Fruit fly (Drosophila melanogaster) whole organism, adult: ENCODE results near the gene CG7497.

Source experiments
- CG11617 ChIP-seq: fragments of 200-800 bp; sonication (Bioruptor generic); optimal IDR thresholded peaks from 2 replicates; lab custom pipeline; 2017; ENCODE audit warnings: mild to moderate bottlenecking, missing biosample characterization, missing genetic modification reagents, missing genetic modification characterization
- CG12768 ChIP-seq: fragments of 200-800 bp; sonication (Bioruptor generic); optimal IDR thresholded peaks from 2 replicates; lab custom pipeline; 2017; ENCODE audit warnings: missing biosample characterization, missing genetic modification characterization, mild to moderate bottlenecking, moderate library complexity, missing genetic modification reagents
- CG14711 ChIP-seq: fragments of 200-800 bp; sonication (Bioruptor generic); optimal IDR thresholded peaks from 2 replicates; lab custom pipeline; 2018; ENCODE audit warnings: missing biosample characterization, mild to moderate bottlenecking, missing genetic modification characterization, moderate library complexity
- CG1620 ChIP-seq: fragments of 200-800 bp; sonication (Bioruptor generic); optimal IDR thresholded peaks from 2 replicates; lab custom pipeline; 2016; ENCODE audit warnings: missing biosample characterization, missing genetic modification characterization
- CG33017 ChIP-seq: fragments of 200-800 bp; sonication (Bioruptor generic); optimal IDR thresholded peaks from 2 replicates; lab custom pipeline; 2018; ENCODE audit warnings: missing biosample characterization, mild to moderate bottlenecking, missing genetic modification characterization, moderate library complexity
- CG5204 ChIP-seq: fragments of 200-800 bp; sonication (Bioruptor generic); optimal IDR thresholded peaks from 2 replicates; lab custom pipeline; 2016; ENCODE audit warnings: missing biosample characterization, missing genetic modification characterization
- CG7045 ChIP-seq: fragments of 200-800 bp; sonication (Bioruptor generic); optimal IDR thresholded peaks from 2 replicates; lab custom pipeline; 2017; ENCODE audit warnings: missing biosample characterization, mild to moderate bottlenecking, missing genetic modification characterization
- CG7101 ChIP-seq: fragments of 200-800 bp; sonication (Bioruptor generic); optimal IDR thresholded peaks from 2 replicates; lab custom pipeline; 2018; ENCODE audit warnings: missing biosample characterization, mild to moderate bottlenecking, missing genetic modification characterization, moderate library complexity
- Clk ChIP-seq: fragments of 200-800 bp; sonication (Bioruptor generic); optimal IDR thresholded peaks from 2 replicates; lab custom pipeline; 2017; ENCODE audit warnings: missing biosample characterization, missing genetic modification characterization
- Crg-1 ChIP-seq: fragments of 200-800 bp; sonication (Bioruptor generic); optimal IDR thresholded peaks from 2 replicates; lab custom pipeline; 2016; ENCODE audit warnings: missing biosample characterization, missing genetic modification characterization
- Hr96 ChIP-seq: fragments of 200-800 bp; sonication (Bioruptor generic); optimal IDR thresholded peaks from 2 replicates; lab custom pipeline; 2016; ENCODE audit warnings: missing biosample characterization, missing genetic modification characterization
- Mnt ChIP-seq: fragments of 200-800 bp; sonication (Bioruptor generic); optimal IDR thresholded peaks from 2 replicates; lab custom pipeline; 2016; ENCODE audit warnings: missing biosample characterization, mild to moderate bottlenecking, missing genetic modification characterization
- bab1 ChIP-seq: fragments of 200-800 bp; sonication (Bioruptor generic); optimal IDR thresholded peaks from 3 replicates; lab custom pipeline; 2019; ENCODE audit warnings: missing biosample characterization, mild to moderate bottlenecking, missing genetic modification characterization, moderate library complexity
- cic ChIP-seq: fragments of 200-800 bp; sonication (Bioruptor generic); optimal IDR thresholded peaks from 2 replicates; lab custom pipeline; 2017; ENCODE audit warnings: missing biosample characterization, mild to moderate bottlenecking, missing genetic modification characterization, moderate library complexity
- cnc ChIP-seq, 2 experiments: fragments of >200 bp; optimal IDR thresholded peaks; 2 replicates each; lab custom pipeline; 2017
- kay ChIP-seq: fragments of 200-800 bp; sonication (Bioruptor generic); peaks from one replicate; lab custom pipeline; 2016; ENCODE audit warnings: missing biosample characterization, missing genetic modification characterization, borderline replicate concordance
- ovo ChIP-seq: fragments of 200-800 bp; sonication (Bioruptor generic); optimal IDR thresholded peaks from 2 replicates; lab custom pipeline; 2016; ENCODE audit warnings: missing biosample characterization, missing genetic modification characterization
- pad ChIP-seq: fragments of 200-800 bp; sonication (Bioruptor generic); optimal IDR thresholded peaks from 3 replicates; lab custom pipeline; 2017; ENCODE audit warnings: missing biosample characterization, missing genetic modification characterization, mild to moderate bottlenecking, moderate library complexity, missing genetic modification reagents
- tj ChIP-seq: fragments of 200-800 bp; sonication (Bioruptor generic); optimal IDR thresholded peaks from 3 replicates; lab custom pipeline; 2017; ENCODE audit warnings: missing biosample characterization, mild to moderate bottlenecking, missing genetic modification characterization, moderate library complexity
- toe ChIP-seq: fragments of 200-800 bp; sonication (Bioruptor generic); optimal IDR thresholded peaks from 2 replicates; lab custom pipeline; 2016; ENCODE audit warnings: missing biosample characterization, missing genetic modification characterization

Gene CG7497

dm6 chr3L:17644906-17645244, 11.6 kb downstream of the CG7497 start, which contains the start of gene Pep:
Gene Pep (minus strand): TSS chr3L:17645036.
- peak; percentile 60 for TF ChIP-seq CG1620 (GFP tag; lab: Kevin White, UChicago)
- TF ChIP-seq CG7045 (GFP tag; lab: Kevin White, UChicago): no peak
- TF ChIP-seq CG12768 (GFP tag; lab: Kevin White, UChicago): no peak
- TF ChIP-seq pad: no peak
- peak; percentile 81 for TF ChIP-seq kay
- TF ChIP-seq Mnt (GFP tag; lab: Kevin White, UChicago): peak; percentile 54
- TF ChIP-seq bab1: peak; percentile 57
- TF ChIP-seq CG7101 (tag; lab: Kevin White, UChicago): peak; percentile 52
- TF ChIP-seq Crg-1 (GFP tag; lab: Kevin White, UChicago): no peak
- no peak for TF ChIP-seq CG5204 (GFP tag; lab: Kevin White, UChicago)
- TF ChIP-seq toe (GFP tag; lab: Kevin White, UChicago): peak; percentile 31
- peak; percentile 18 for TF ChIP-seq CG14711 (tag; lab: Kevin White, UChicago)
- no peak for TF ChIP-seq Hr96 (GFP tag; lab: Kevin White, UChicago)
- no peak for TF ChIP-seq cnc (optimal IDR thresholded peaks at IDR 0.05; lab: Kevin White, UChicago)
- TF ChIP-seq Clk: no peak
- TF ChIP-seq cic: peak; percentile 21
- TF ChIP-seq CG11617 (GFP tag; lab: Kevin White, UChicago): no peak
- peak; percentile 5 for TF ChIP-seq ovo (GFP tag; lab: Kevin White, UChicago)
- no peak for TF ChIP-seq tj (GFP tag; lab: Kevin White, UChicago)
- no peak for TF ChIP-seq CG33017 (tag; lab: Kevin White, UChicago)

dm6 chr3L:17646637-17647036, 13.4 kb downstream of the CG7497 start, which contains the start of gene CG43085:
Gene CG43085 (minus strand): TSS chr3L:17646737.
- TF ChIP-seq kay: peak; percentile 42
- TF ChIP-seq bab1: no peak
- no peak for TF ChIP-seq CG7045 (GFP tag; lab: Kevin White, UChicago)
- TF ChIP-seq cic: no peak

- no peak for TF ChIP-seq Clk
- peak; percentile 76 for TF ChIP-seq kay
Measured at dm6 chr3L:17647543-17647942, 14.3 kb downstream of the CG7497 start.

- TF ChIP-seq CG12768 (GFP tag; lab: Kevin White, UChicago) (peak; percentile 14), ovo (GFP tag; lab: Kevin White, UChicago) (peak; percentile 34), Clk (no peak), kay (peak; percentile 96), Crg-1 (GFP tag; lab: Kevin White, UChicago) (peak; percentile 3), CG7101 (tag; lab: Kevin White, UChicago) (peak; percentile 11), Mnt (GFP tag; lab: Kevin White, UChicago) (no peak), CG14711 (tag; lab: Kevin White, UChicago) (peak; percentile 27)
Measured at dm6 chr3L:17651717-17652651, 18.7 kb downstream of the CG7497 start.

dm6 chr3L:17652878-17653700, 19.8 kb downstream of the CG7497 start:
- TF ChIP-seq tj (GFP tag; lab: Kevin White, UChicago) (peak; percentile 17), bab1 (no peak), Crg-1 (GFP tag; lab: Kevin White, UChicago) (peak; percentile 68), ovo (GFP tag; lab: Kevin White, UChicago) (peak; percentile 79), CG11617 (GFP tag; lab: Kevin White, UChicago) (no peak), CG5204 (GFP tag; lab: Kevin White, UChicago) (no peak), Mnt (GFP tag; lab: Kevin White, UChicago) (peak; percentile 58), CG33017 (tag; lab: Kevin White, UChicago) (peak; percentile 69), CG7045 (GFP tag; lab: Kevin White, UChicago) (peak; percentile 82), CG12768 (GFP tag; lab: Kevin White, UChicago) (peak; percentile 93), kay (peak; percentile 91), CG14711 (tag; lab: Kevin White, UChicago) (peak; percentile 58), cic (peak; percentile 97), Clk (peak; percentile 90), toe (GFP tag; lab: Kevin White, UChicago) (peak; percentile 44), CG1620 (GFP tag; lab: Kevin White, UChicago) (peak; percentile 31), pad (peak; percentile 96), Hr96 (GFP tag; lab: Kevin White, UChicago) (no peak), CG7101 (tag; lab: Kevin White, UChicago) (peak; percentile 82)
